Worm (Caenorhabditis elegans) whole organism, midembryonic: Measurements from ENCODE around the gene H10D18.5.

Source experiments
- T22C8.4 ChIP-seq: fragments of 200-800 bp; sonication (Bioruptor generic); IDR thresholded peaks from 2 replicates; pipeline ENCODE4 v1.3.6; 2022; ENCODE audit warnings: missing genetic modification characterization, missing compliant biosample characterization
- cog-1 ChIP-seq: sonication (generic microtip); optimal IDR thresholded peaks from 2 replicates; lab custom pipeline; 2016; ENCODE audit warnings: missing genetic modification characterization, missing compliant biosample characterization
- flt-1 ChIP-seq: fragments of 200-800 bp; sonication (Bioruptor generic); IDR thresholded peaks from 2 replicates; pipeline ENCODE4 v1.3.6; 2022; ENCODE audit warnings: missing genetic modification characterization, missing compliant biosample characterization
- klf-2 ChIP-seq: fragments of 200-800 bp; sonication (Bioruptor generic); conservative IDR thresholded peaks from 2 replicates; pipeline ENCODE4 v1.3.6; 2022; ENCODE audit warnings: missing genetic modification reagents, missing genetic modification characterization, missing compliant biosample characterization
- med-1 ChIP-seq: sonication (generic microtip); optimal IDR thresholded peaks from 2 replicates; lab custom pipeline; 2017; ENCODE audit warnings: missing genetic modification characterization, mild to moderate bottlenecking, missing compliant biosample characterization, antibody characterized with exemption, missing genetic modification reagents; ENCODE audit not compliant: insufficient read depth
- ref-1 ChIP-seq: fragments of 200-800 bp; sonication (Bioruptor generic); conservative IDR thresholded peaks from 2 replicates; pipeline ENCODE4 v1.3.6; 2022; ENCODE audit warnings: missing genetic modification reagents, missing genetic modification characterization, missing compliant biosample characterization
- tab-1 ChIP-seq: fragments of 200-800 bp; sonication (Bioruptor generic); IDR thresholded peaks from 2 replicates; pipeline ENCODE4 v1.3.6; 2022; ENCODE audit warnings: missing genetic modification characterization, missing compliant biosample characterization
- ztf-23 ChIP-seq: fragments of 200-800 bp; sonication (Bioruptor generic); IDR thresholded peaks from 2 replicates; pipeline ENCODE4 v1.3.6; 2022; ENCODE audit warnings: missing genetic modification reagents, missing genetic modification characterization, missing compliant biosample characterization
- ztf-29 ChIP-seq: fragments of 200-800 bp; sonication (Bioruptor generic); IDR thresholded peaks from 2 replicates; pipeline ENCODE4 v1.3.6; 2022; ENCODE audit warnings: missing genetic modification reagents, missing genetic modification characterization, missing compliant biosample characterization

Gene H10D18.5

DNA sequence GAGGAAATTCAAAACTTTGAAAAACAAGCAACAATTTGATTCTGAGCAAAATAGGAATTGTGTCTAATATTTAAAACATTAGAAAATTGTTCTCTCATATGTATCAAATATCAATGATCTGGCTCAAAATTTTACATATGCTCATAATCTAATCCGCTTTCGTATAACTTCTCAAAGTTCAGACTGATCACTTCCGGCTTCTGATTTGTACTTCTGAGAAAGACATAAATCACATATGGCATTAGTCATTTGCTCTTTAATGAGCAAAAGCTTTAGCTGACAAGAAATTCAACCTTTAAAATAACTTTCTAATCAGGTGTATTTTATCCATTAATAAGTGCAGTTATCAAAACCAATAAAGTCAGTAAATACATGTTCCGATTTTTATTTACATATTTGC, 24.4 kb upstream of the H10D18.5 start:
- no peak for TF ChIP-seq cog-1 (tag; lab: Kevin White, UChicago)
- TF ChIP-seq tab-1 (GFP tag; lab: Robert Waterston, UW), result no peak
- TF ChIP-seq T22C8.4 (GFP tag; lab: Robert Waterston, UW), result no peak
- no peak for TF ChIP-seq klf-2 (GFP tag; lab: Robert Waterston, UW)
- TF ChIP-seq ref-1 (GFP tag; lab: Robert Waterston, UW), result no peak
- TF ChIP-seq med-1 (GFP tag; lab: Kevin White, UChicago), result no peak
- no peak for TF ChIP-seq ztf-29 (GFP tag; lab: Robert Waterston, UW)
- TF ChIP-seq flt-1 (GFP tag; lab: Robert Waterston, UW), result no peak
- TF ChIP-seq ztf-23, result no peak

DNA sequence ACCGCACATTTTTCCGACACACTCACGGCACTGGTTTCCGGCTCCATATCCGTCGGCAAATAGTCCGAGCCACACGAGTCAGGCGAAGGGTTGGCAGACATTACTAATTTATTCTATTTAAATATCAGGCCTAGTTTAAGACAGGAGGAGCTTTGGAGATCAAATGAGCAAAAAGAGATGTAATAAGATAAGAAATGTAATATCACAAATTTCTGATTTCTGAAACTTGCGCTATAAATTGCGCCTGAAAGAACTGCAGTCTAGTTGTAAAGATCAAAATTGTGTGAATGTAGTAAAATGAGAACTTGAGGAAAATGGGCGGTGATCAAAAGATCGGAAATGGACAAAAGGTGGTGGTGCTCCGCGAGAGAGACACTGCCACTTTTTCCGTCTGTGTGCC, 23.3 kb upstream of the H10D18.5 start, which contains the start of gene nhr-186:
Gene nhr-186 (minus strand): TSS at position 101 of the 400 bp plus-strand sequence.
- TF ChIP-seq ztf-29 (GFP tag; lab: Robert Waterston, UW) (no peak), tab-1 (GFP tag; lab: Robert Waterston, UW) (no peak), T22C8.4 (GFP tag; lab: Robert Waterston, UW) (no peak), ref-1 (GFP tag; lab: Robert Waterston, UW) (no peak), ztf-23 (no peak), med-1 (GFP tag; lab: Kevin White, UChicago) (no peak), flt-1 (GFP tag; lab: Robert Waterston, UW) (no peak), klf-2 (GFP tag; lab: Robert Waterston, UW) (no peak), cog-1 (tag; lab: Kevin White, UChicago) (no peak)

DNA sequence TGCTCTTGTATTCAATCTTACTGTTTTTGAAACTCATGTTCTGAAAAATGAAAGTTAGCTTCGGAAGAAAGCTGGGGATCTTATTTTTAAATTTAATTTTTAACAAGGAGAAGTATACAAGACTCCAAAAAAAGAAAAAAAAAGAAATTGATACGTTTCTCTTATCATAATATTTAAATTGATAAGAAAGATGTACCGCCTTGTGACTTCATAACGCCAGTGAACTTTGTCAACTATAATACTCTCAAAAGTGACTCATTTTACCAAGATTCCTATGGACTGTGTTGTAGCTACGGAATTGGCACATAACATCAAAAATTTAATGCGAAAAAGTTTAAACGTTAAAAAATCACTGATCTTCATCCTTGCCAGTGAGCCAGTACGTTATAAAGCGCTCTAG, 20.2 kb upstream of the H10D18.5 start:
- TF ChIP-seq tab-1 (GFP tag; lab: Robert Waterston, UW) (no peak), med-1 (GFP tag; lab: Kevin White, UChicago) (no peak), ztf-23 (no peak), ztf-29 (GFP tag; lab: Robert Waterston, UW) (no peak), klf-2 (GFP tag; lab: Robert Waterston, UW) (no peak), T22C8.4 (GFP tag; lab: Robert Waterston, UW) (no peak), cog-1 (tag; lab: Kevin White, UChicago) (no peak), flt-1 (GFP tag; lab: Robert Waterston, UW) (no peak), ref-1 (GFP tag; lab: Robert Waterston, UW) (no peak)

DNA sequence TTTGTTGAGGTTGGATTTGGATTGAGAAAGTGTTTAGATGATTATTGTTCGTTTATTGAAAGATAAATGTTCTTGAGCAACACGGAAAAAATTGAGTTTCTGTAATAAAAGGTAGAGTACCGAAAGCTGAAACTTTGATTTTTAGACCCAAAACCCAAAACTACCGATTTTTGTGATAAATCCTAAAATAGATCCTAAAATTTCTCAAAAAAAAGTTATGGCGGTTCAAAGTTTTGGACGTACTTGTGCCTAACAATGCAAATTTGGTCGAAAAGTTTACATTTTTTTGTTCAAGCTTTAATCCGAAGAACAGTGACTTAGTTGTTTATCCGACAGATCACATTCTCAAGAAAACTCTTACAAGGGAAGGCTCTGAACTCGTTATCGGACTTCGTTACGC, 15.8 kb upstream of the H10D18.5 start, which contains the start of gene nhr-185:
Gene nhr-185 (minus strand): TSS at position 101 of the 400 bp plus-strand sequence.
- TF ChIP-seq cog-1 (tag; lab: Kevin White, UChicago) (no peak), ref-1 (GFP tag; lab: Robert Waterston, UW) (no peak), ztf-29 (GFP tag; lab: Robert Waterston, UW) (no peak), klf-2 (GFP tag; lab: Robert Waterston, UW) (no peak), T22C8.4 (GFP tag; lab: Robert Waterston, UW) (no peak), ztf-23 (no peak), med-1 (GFP tag; lab: Kevin White, UChicago) (no peak), flt-1 (GFP tag; lab: Robert Waterston, UW) (no peak), tab-1 (GFP tag; lab: Robert Waterston, UW) (no peak)

DNA sequence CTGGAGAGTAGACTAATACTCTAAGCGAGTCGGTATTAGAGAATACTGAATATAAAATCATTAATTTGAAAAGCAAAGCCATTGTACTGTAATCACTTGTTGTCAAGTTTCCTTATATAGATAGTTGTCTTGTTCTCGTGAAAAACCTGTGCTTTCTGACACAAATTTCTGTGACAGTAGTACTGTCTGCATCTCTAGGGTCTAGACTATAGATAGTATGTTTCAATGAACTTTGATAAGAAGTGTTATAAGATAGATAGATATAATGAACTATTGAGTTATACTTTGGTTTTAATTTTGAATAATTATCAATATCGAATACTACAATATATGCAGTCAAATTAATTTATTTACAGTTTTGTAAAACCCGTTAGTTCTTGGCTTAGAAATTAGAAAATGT, 12.4 kb upstream of the H10D18.5 start, which contains the start of gene ugt-32:
Gene ugt-32 (minus strand): TSS at position 82 of the 400 bp plus-strand sequence.
- TF ChIP-seq ztf-23 (no peak), med-1 (GFP tag; lab: Kevin White, UChicago) (no peak), flt-1 (GFP tag; lab: Robert Waterston, UW) (no peak), cog-1 (tag; lab: Kevin White, UChicago) (no peak), ztf-29 (GFP tag; lab: Robert Waterston, UW) (no peak), ref-1 (GFP tag; lab: Robert Waterston, UW) (no peak), tab-1 (GFP tag; lab: Robert Waterston, UW) (no peak), klf-2 (GFP tag; lab: Robert Waterston, UW) (no peak), T22C8.4 (GFP tag; lab: Robert Waterston, UW) (no peak)

DNA sequence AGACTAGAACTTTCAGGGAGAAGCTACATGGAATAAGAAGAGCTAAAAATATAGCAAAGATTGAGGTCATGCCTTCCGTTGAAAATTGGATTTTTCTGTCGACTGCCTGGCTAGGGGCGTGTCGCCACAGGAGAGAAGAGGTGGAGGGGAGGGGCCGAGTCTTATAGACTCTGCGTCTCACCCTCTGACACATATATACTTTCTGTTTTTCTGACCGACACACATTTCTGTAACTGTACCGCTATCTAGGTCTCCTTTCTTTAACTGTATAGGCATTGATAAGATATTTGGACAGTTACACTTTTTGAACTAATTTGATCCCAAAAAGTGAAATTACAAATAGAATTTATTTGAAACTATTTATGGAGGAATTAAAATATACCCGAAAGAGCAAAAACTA, 9.9 kb upstream of the H10D18.5 start:
- no peak for TF ChIP-seq cog-1 (tag; lab: Kevin White, UChicago)
- TF ChIP-seq med-1 (GFP tag; lab: Kevin White, UChicago), result no peak
- no peak for TF ChIP-seq T22C8.4 (GFP tag; lab: Robert Waterston, UW)
- no peak for TF ChIP-seq flt-1 (GFP tag; lab: Robert Waterston, UW)
- no peak for TF ChIP-seq klf-2 (GFP tag; lab: Robert Waterston, UW)
- TF ChIP-seq tab-1 (GFP tag; lab: Robert Waterston, UW), result no peak
- no peak for TF ChIP-seq ref-1 (GFP tag; lab: Robert Waterston, UW)
- TF ChIP-seq ztf-23, result no peak
- TF ChIP-seq ztf-29 (GFP tag; lab: Robert Waterston, UW), result no peak

DNA sequence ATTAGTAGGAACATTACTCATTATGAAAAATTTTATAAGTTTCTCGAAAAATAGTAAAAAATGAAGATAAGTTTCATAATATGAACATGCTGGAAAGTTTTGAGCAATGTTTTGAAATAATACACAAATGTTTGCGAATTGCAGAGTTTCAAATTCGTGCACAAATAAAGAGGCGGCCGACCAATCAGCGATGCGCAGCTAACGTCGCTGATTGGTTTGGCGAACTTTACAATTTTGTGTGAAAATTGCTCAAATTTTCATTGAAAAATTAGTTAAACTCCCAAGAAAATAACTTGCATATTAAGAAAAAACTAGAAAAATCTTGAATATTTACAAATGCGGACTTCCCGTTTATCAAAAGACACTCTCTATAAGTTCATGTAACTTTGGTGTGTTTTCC, 1.1 kb upstream of the H10D18.5 start:
- TF ChIP-seq flt-1 (GFP tag; lab: Robert Waterston, UW), result no peak
- no peak for TF ChIP-seq T22C8.4 (GFP tag; lab: Robert Waterston, UW)
- no peak for TF ChIP-seq klf-2 (GFP tag; lab: Robert Waterston, UW)
- TF ChIP-seq med-1 (GFP tag; lab: Kevin White, UChicago), result no peak
- no peak for TF ChIP-seq cog-1 (tag; lab: Kevin White, UChicago)
- TF ChIP-seq ztf-29 (GFP tag; lab: Robert Waterston, UW), result no peak
- TF ChIP-seq tab-1 (GFP tag; lab: Robert Waterston, UW), result no peak
- no peak for TF ChIP-seq ztf-23
- TF ChIP-seq ref-1 (GFP tag; lab: Robert Waterston, UW), result no peak

DNA sequence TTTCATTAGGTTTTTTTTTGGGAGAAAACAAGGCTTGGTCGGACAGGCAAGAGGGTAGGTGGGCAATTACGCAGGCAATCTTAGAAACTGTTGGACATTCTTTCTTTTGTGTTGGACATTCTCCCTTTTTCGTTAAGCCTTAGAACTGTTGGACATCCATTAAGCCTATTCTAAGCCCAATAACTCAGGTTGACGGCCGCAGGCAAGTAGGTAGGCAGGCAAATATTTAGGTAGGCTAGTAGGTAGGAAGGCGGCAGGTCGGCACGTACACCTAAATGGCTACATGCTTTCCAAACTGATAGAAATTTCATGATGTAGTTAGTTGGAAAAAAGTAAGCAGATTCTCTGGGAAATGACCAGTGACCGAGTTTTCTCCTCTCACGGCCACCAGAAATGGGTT, 587 bp upstream of the H10D18.5 start:
- TF ChIP-seq tab-1 (GFP tag; lab: Robert Waterston, UW) (no peak), klf-2 (GFP tag; lab: Robert Waterston, UW) (no peak), ztf-23 (no peak), T22C8.4 (GFP tag; lab: Robert Waterston, UW) (no peak), flt-1 (GFP tag; lab: Robert Waterston, UW) (no peak), ztf-29 (GFP tag; lab: Robert Waterston, UW) (no peak), med-1 (GFP tag; lab: Kevin White, UChicago) (no peak)

DNA sequence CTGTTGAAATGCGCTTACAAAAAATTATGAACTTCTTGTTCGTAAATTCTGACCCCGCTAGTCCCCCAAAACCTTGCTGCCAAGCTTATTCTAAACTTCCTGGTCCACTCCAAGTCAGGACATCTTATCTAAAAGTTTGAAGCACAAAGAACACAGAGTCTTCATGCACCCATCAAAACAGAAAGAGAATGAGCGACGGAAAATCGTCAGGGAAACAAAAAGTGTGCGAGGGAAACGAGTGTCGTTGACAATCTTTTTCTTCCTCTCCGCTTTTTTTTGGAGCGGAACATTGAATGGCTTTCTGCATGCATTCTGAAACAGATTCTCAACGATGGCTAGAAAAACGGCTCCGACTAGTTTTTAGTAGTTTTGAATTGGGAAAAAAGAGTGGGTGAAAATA, 6.3 kb downstream of the H10D18.5 start:
- TF ChIP-seq klf-2 (GFP tag; lab: Robert Waterston, UW) (no peak), ztf-29 (GFP tag; lab: Robert Waterston, UW) (no peak), ref-1 (GFP tag; lab: Robert Waterston, UW) (no peak), ztf-23 (no peak), tab-1 (GFP tag; lab: Robert Waterston, UW) (no peak), T22C8.4 (GFP tag; lab: Robert Waterston, UW) (no peak), cog-1 (tag; lab: Kevin White, UChicago) (no peak), med-1 (GFP tag; lab: Kevin White, UChicago) (no peak), flt-1 (GFP tag; lab: Robert Waterston, UW) (no peak)
